Fruit fly (Drosophila melanogaster): ENCODE results near the gene CG9521.

The CG9521 gene

DNA sequence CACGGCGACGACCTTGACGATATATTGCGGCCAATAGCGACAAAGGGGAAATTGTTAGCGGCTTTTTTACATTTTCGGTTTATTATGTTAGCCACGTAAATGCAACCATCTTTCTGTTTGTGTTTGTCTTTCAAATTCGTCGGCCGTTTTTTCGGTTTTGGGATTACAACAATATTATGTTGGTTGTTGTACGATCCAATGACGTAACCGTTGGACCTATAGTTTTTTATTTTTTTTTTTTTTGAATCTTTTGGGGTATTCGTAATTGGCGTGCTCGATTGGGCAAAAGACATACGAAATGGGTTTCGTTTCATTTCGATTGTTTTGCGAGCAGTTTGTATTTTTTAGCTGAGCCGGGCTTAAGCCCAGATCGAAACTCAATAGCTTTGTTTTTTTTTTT is 13.8 kb upstream of the CG9521 start:
- TF ChIP-seq EcR (GFP tag; optimal IDR thresholded peaks at IDR 0.05): no peak
- TF ChIP-seq CG4496 (GFP tag; IDR thresholded peaks at IDR 0.05): no peak
- no peak for TF ChIP-seq gl (tag; optimal IDR thresholded peaks at IDR 0.05)
- TF ChIP-seq CG9948 (tag; optimal IDR thresholded peaks at IDR 0.05): no peak
- TF ChIP-seq CG34367 (tag; optimal IDR thresholded peaks at IDR 0.05): no peak
- TF ChIP-seq CG10348 (GFP tag; IDR thresholded peaks at IDR 0.05): no peak
- no peak for TF ChIP-seq CG13204 (GFP tag; optimal IDR thresholded peaks at IDR 0.05)
- no peak for TF ChIP-seq Ets98B (GFP tag; IDR thresholded peaks at IDR 0.05)
- TF ChIP-seq CG15710 (tag; optimal IDR thresholded peaks at IDR 0.05): no peak
- TF ChIP-seq CG17806 (tag; optimal IDR thresholded peaks at IDR 0.05): no peak
- no peak for TF ChIP-seq D1 (tag; optimal IDR thresholded peaks at IDR 0.05)
- no peak for TF ChIP-seq Snoo (tag; optimal IDR thresholded peaks at IDR 0.05)
- no peak for TF ChIP-seq Pif1B (GFP tag; optimal IDR thresholded peaks at IDR 0.05)
- TF ChIP-seq fd96Ca (GFP tag; IDR thresholded peaks at IDR 0.05): no peak
- TF ChIP-seq CG14655 (GFP tag; optimal IDR thresholded peaks at IDR 0.05): no peak
- TF ChIP-seq CG12605 (GFP tag; IDR thresholded peaks at IDR 0.05): no peak
- TF ChIP-seq CG32121 (GFP tag; IDR thresholded peaks at IDR 0.05): no peak

DNA sequence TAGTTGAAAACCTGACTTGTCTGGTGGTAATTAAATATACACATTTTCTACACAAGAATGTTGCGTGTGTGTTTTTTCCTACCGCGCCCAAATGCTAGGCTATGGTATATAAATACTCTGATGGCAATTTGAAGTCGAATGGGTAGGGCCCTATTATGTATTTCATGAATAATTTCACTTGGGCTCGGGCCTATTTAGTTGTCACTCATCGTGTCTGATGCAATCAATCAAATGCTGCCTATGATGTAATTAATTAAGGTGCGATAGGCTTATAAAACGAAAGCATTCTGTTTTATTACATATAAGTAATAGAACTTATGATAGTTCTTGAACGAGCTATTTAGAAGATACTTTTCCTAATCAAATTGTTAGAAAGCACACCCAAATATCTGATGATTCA is 9.4 kb upstream of the CG9521 start:
- no peak for TF ChIP-seq CG14655 (GFP tag; optimal IDR thresholded peaks at IDR 0.05)
- TF ChIP-seq Pif1A (GFP tag; optimal IDR thresholded peaks at IDR 0.05): no peak
- no peak for TF ChIP-seq CG8301 (tag; optimal IDR thresholded peaks at IDR 0.05)
- no peak for TF ChIP-seq CG12605 (GFP tag; IDR thresholded peaks at IDR 0.05)
- TF ChIP-seq D1 (tag; optimal IDR thresholded peaks at IDR 0.05): no peak
- TF ChIP-seq CG10348 (GFP tag; IDR thresholded peaks at IDR 0.05): no peak
- no peak for TF ChIP-seq Pif1B (GFP tag; optimal IDR thresholded peaks at IDR 0.05)
- TF ChIP-seq CG15710 (tag; optimal IDR thresholded peaks at IDR 0.05): no peak
- no peak for TF ChIP-seq CG17806 (tag; optimal IDR thresholded peaks at IDR 0.05)
- no peak for TF ChIP-seq CG34367 (tag; optimal IDR thresholded peaks at IDR 0.05)
- no peak for TF ChIP-seq EcR (GFP tag; optimal IDR thresholded peaks at IDR 0.05)
- no peak for TF ChIP-seq CG13204 (GFP tag; optimal IDR thresholded peaks at IDR 0.05)
- TF ChIP-seq CG8159 (tag; optimal IDR thresholded peaks at IDR 0.05): no peak
- no peak for TF ChIP-seq Snoo (tag; optimal IDR thresholded peaks at IDR 0.05)

- TF ChIP-seq CG32121 (GFP tag; IDR thresholded peaks at IDR 0.05): no peak
- no peak for TF ChIP-seq CG17806 (tag; optimal IDR thresholded peaks at IDR 0.05)
- TF ChIP-seq Ets98B (GFP tag; IDR thresholded peaks at IDR 0.05): no peak
Measured at dm6 chrX:14858951-14859350, 5.9 kb upstream of the CG9521 start, which contains the start of gene CG46399. TSS of gene CG46399 (plus strand) at chrX:14859251.

- TF ChIP-seq Ets98B (GFP tag; IDR thresholded peaks at IDR 0.05) (no peak), D1 (tag; optimal IDR thresholded peaks at IDR 0.05) (no peak), CG9948 (tag; optimal IDR thresholded peaks at IDR 0.05) (no peak), CG32121 (GFP tag; IDR thresholded peaks at IDR 0.05) (peak; percentile 77), fd96Ca (GFP tag; IDR thresholded peaks at IDR 0.05) (peak; percentile 46; the same call in 1 of the 3 replicates), CG34367 (tag; optimal IDR thresholded peaks at IDR 0.05) (no peak), CG4496 (GFP tag; IDR thresholded peaks at IDR 0.05) (peak; percentile 61; the same call in 2 of the 3 replicates)
Measured at dm6 chrX:14857883-14858282, 4.8 kb upstream of the CG9521 start.

- TF ChIP-seq CG34367 (tag; optimal IDR thresholded peaks at IDR 0.05): no peak
- no peak for TF ChIP-seq CG15710 (tag; optimal IDR thresholded peaks at IDR 0.05)
- no peak for TF ChIP-seq gl (tag; optimal IDR thresholded peaks at IDR 0.05)
- TF ChIP-seq CG10348 (GFP tag; IDR thresholded peaks at IDR 0.05): no peak
- TF ChIP-seq CG32121 (GFP tag; IDR thresholded peaks at IDR 0.05): no peak
- TF ChIP-seq CG4496 (GFP tag; IDR thresholded peaks at IDR 0.05): no peak
- TF ChIP-seq Pif1A (GFP tag; optimal IDR thresholded peaks at IDR 0.05): no peak
- no peak for TF ChIP-seq CG17806 (tag; optimal IDR thresholded peaks at IDR 0.05)
- TF ChIP-seq CG8301 (tag; optimal IDR thresholded peaks at IDR 0.05): no peak
- no peak for TF ChIP-seq D1 (tag; optimal IDR thresholded peaks at IDR 0.05)
- no peak for TF ChIP-seq fd96Ca (GFP tag; IDR thresholded peaks at IDR 0.05)
- TF ChIP-seq CG9948 (tag; optimal IDR thresholded peaks at IDR 0.05): no peak
- TF ChIP-seq CG13204 (GFP tag; optimal IDR thresholded peaks at IDR 0.05): no peak
- TF ChIP-seq EcR (GFP tag; optimal IDR thresholded peaks at IDR 0.05): no peak
- no peak for TF ChIP-seq Ets98B (GFP tag; IDR thresholded peaks at IDR 0.05)
- no peak for TF ChIP-seq rn (GFP tag; IDR thresholded peaks at IDR 0.05)
- TF ChIP-seq Snoo (tag; optimal IDR thresholded peaks at IDR 0.05): no peak
- TF ChIP-seq Pif1B (GFP tag; optimal IDR thresholded peaks at IDR 0.05): no peak
Measured at dm6 chrX:14856261-14856660, 3.2 kb upstream of the CG9521 start, which contains the start of gene CG9519. TSS of gene CG9519 (minus strand) at chrX:14856361.

DNA sequence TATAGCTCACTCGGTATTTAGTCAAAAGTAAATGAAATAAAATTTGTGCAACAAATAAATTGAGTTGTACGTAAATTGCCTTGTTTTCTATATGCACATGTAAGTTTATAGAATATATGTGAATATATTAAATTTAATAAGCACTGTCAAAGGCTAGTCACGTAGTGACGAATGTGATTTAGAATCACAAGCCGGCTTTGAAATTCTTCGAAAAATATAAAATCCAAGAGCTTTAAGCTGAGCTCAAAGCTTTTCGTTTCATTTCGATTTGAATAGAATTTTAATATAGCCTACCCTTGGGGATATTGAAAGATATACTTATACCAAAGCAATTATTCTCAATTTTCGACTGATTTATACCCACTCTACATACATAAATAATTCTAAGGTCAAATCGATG is 3.0 kb downstream of the CG9521 start:
- no peak for TF ChIP-seq CG9948 (tag; optimal IDR thresholded peaks at IDR 0.05)
- no peak for TF ChIP-seq CG17806 (tag; optimal IDR thresholded peaks at IDR 0.05)
- TF ChIP-seq CG4496 (GFP tag; IDR thresholded peaks at IDR 0.05): no peak
- no peak for TF ChIP-seq CG32121 (GFP tag; IDR thresholded peaks at IDR 0.05)
- TF ChIP-seq CG15710 (tag; optimal IDR thresholded peaks at IDR 0.05): no peak
- TF ChIP-seq Snoo (tag; optimal IDR thresholded peaks at IDR 0.05): no peak
- TF ChIP-seq Ets98B (GFP tag; IDR thresholded peaks at IDR 0.05): no peak
- no peak for TF ChIP-seq CG12605 (GFP tag; IDR thresholded peaks at IDR 0.05)
- TF ChIP-seq CG10348 (GFP tag; IDR thresholded peaks at IDR 0.05): no peak

Data from whole organism, pupa.